Fruit fly (Drosophila melanogaster) whole organism, embryonic: ENCODE measurements around the gene tay.

Source experiments
- Bgb ChIP-seq: fragments of 200-800 bp; sonication (Bioruptor generic); IDR thresholded peaks from 2 replicates; pipeline ENCODE4 v1.3.6; 2022; ENCODE audit warnings: missing biosample characterization, missing genetic modification characterization; ENCODE audit not compliant: partially characterized antibody
- CG10209 ChIP-seq: fragments of 200-800 bp; sonication (Bioruptor generic); optimal IDR thresholded peaks from 3 replicates; lab custom pipeline; 2017; ENCODE audit warnings: missing biosample characterization, mild to moderate bottlenecking, missing genetic modification characterization, missing genetic modification reagents
- CG10431 ChIP-seq: fragments of 200-800 bp; sonication (Bioruptor generic); optimal IDR thresholded peaks from 3 replicates; lab custom pipeline; 2018; ENCODE audit warnings: missing biosample characterization, mild to moderate bottlenecking, missing genetic modification characterization
- CG11085 ChIP-seq: fragments of 200-800 bp; sonication (Bioruptor generic); IDR thresholded peaks from 2 replicates; pipeline ENCODE4 v1.3.6; 2022; ENCODE audit warnings: missing biosample characterization, missing genetic modification characterization
- CG12236 ChIP-seq: fragments of 200-800 bp; sonication (Bioruptor generic); optimal IDR thresholded peaks from 2 replicates; lab custom pipeline; 2016; ENCODE audit warnings: missing biosample characterization, missing genetic modification characterization
- CG13775 ChIP-seq: fragments of 200-800 bp; sonication (Bioruptor generic); optimal IDR thresholded peaks from 3 replicates; lab custom pipeline; 2017; ENCODE audit warnings: missing biosample characterization, mild to moderate bottlenecking, missing genetic modification characterization
- CG15479 ChIP-seq: fragments of 200-800 bp; sonication (Bioruptor generic); optimal IDR thresholded peaks from 3 replicates; lab custom pipeline; 2019; ENCODE audit warnings: missing biosample characterization, mild to moderate bottlenecking, missing genetic modification characterization, moderate library complexity
- CG30020 ChIP-seq: fragments of 200-800 bp; optimal IDR thresholded peaks from 2 replicates; lab custom pipeline; 2019; ENCODE audit warnings: missing biosample characterization, mild to moderate bottlenecking, missing genetic modification characterization, moderate library complexity
- CG31388 ChIP-seq: fragments of 200-800 bp; sonication (Bioruptor generic); optimal IDR thresholded peaks from 2 replicates; lab custom pipeline; 2016; ENCODE audit warnings: missing biosample characterization, missing genetic modification characterization
- CG3163 ChIP-seq: fragments of 200-800 bp; sonication (Bioruptor generic); optimal IDR thresholded peaks from 3 replicates; lab custom pipeline; 2016; ENCODE audit warnings: missing biosample characterization, missing genetic modification characterization
- CG4282 ChIP-seq: fragments of 200-800 bp; sonication (Bioruptor generic); optimal IDR thresholded peaks from 2 replicates; lab custom pipeline; 2016; ENCODE audit warnings: missing biosample characterization, missing genetic modification characterization
- CG5953 ChIP-seq: fragments of 200-800 bp; sonication (Bioruptor generic); IDR thresholded peaks from 2 replicates; pipeline ENCODE4 v1.3.6; 2022; ENCODE audit warnings: missing biosample characterization, missing genetic modification characterization
- CG6254 ChIP-seq: fragments of 200-800 bp; sonication (Bioruptor generic); optimal IDR thresholded peaks from 3 replicates; lab custom pipeline; 2017; ENCODE audit warnings: mild to moderate bottlenecking, missing biosample characterization, missing genetic modification reagents, missing genetic modification characterization
- CG6813 ChIP-seq: fragments of 200-800 bp; sonication (Bioruptor generic); optimal IDR thresholded peaks from 2 replicates; lab custom pipeline; 2017; ENCODE audit warnings: missing biosample characterization, missing genetic modification characterization, mild to moderate bottlenecking, moderate library complexity, missing genetic modification reagents
- CG7928 ChIP-seq: fragments of 200-800 bp; sonication (Bioruptor generic); optimal IDR thresholded peaks from 2 replicates; lab custom pipeline; 2017; ENCODE audit warnings: missing biosample characterization, mild to moderate bottlenecking, missing genetic modification characterization
- CG9817 ChIP-seq: fragments of 200-800 bp; sonication (Bioruptor generic); optimal IDR thresholded peaks from 2 replicates; lab custom pipeline; 2018; ENCODE audit warnings: missing biosample characterization, mild to moderate bottlenecking, missing genetic modification characterization, moderate library complexity
- Dad ChIP-seq: fragments of 200-800 bp; sonication (Bioruptor generic); optimal IDR thresholded peaks from 3 replicates; lab custom pipeline; 2016; ENCODE audit warnings: missing biosample characterization, missing genetic modification characterization
- Eip74EF ChIP-seq, 2 experiments: fragments of 200-800 bp in 1 of 2; fragments of >200 bp in 1 of 2; sonication (Bioruptor generic) in 1 of 2; optimal IDR thresholded peaks; 2 replicates each; lab custom pipeline; 2017 to 2019; ENCODE audit warnings: missing biosample characterization in 2 of 2, missing genetic modification characterization in 2 of 2, mild to moderate bottlenecking in 1 of 2, moderate library complexity in 1 of 2
- GATAe ChIP-seq: fragments of 200-800 bp; sonication (Bioruptor generic); conservative IDR thresholded peaks from 2 replicates; pipeline ENCODE4 v1.3.6; 2022; ENCODE audit warnings: missing biosample characterization, missing genetic modification characterization
- Neu2 ChIP-seq: fragments of 200-800 bp; sonication (Bioruptor generic); optimal IDR thresholded peaks from 3 replicates; lab custom pipeline; 2016; ENCODE audit warnings: missing biosample characterization, missing genetic modification characterization, borderline replicate concordance
- Poxn ChIP-seq: fragments of 200-800 bp; sonication (Bioruptor generic); IDR thresholded peaks from 2 replicates; pipeline ENCODE4 v1.3.6; 2022; ENCODE audit warnings: missing biosample characterization, missing genetic modification characterization
- YL-1 ChIP-seq: fragments of 200-800 bp; sonication (Bioruptor generic); optimal IDR thresholded peaks from 3 replicates; lab custom pipeline; 2017; ENCODE audit warnings: missing biosample characterization, mild to moderate bottlenecking, missing genetic modification characterization
- ac ChIP-seq: fragments of 200-800 bp; sonication (Bioruptor generic); optimal IDR thresholded peaks from 3 replicates; lab custom pipeline; 2017; ENCODE audit warnings: missing biosample characterization, mild to moderate bottlenecking, missing genetic modification characterization
- ase ChIP-seq: fragments of 200-800 bp; sonication (Bioruptor generic); IDR thresholded peaks from 3 replicates; pipeline ENCODE4 v1.3.6; 2022; ENCODE audit warnings: missing biosample characterization, missing genetic modification characterization
- corto ChIP-seq: fragments of 200-800 bp; sonication (Bioruptor generic); optimal IDR thresholded peaks from 2 replicates; lab custom pipeline; 2016; ENCODE audit warnings: missing biosample characterization, mild to moderate bottlenecking, missing genetic modification characterization, moderate library complexity
- dm ChIP-seq: fragments of 200-800 bp; sonication (Bioruptor generic); optimal IDR thresholded peaks from 3 replicates; lab custom pipeline; 2016; ENCODE audit warnings: missing biosample characterization, missing genetic modification characterization
- esg ChIP-seq: fragments of 200-800 bp; sonication (Bioruptor generic); conservative IDR thresholded peaks from 2 replicates; pipeline ENCODE4 v1.3.6; 2022; ENCODE audit warnings: missing biosample characterization, missing genetic modification characterization
- fd64A ChIP-seq: fragments of 200-800 bp; sonication (Bioruptor generic); optimal IDR thresholded peaks from 3 replicates; lab custom pipeline; 2018; ENCODE audit warnings: missing biosample characterization, mild to moderate bottlenecking, missing genetic modification characterization
- gcm ChIP-seq: fragments of 200-800 bp; sonication (Bioruptor generic); optimal IDR thresholded peaks from 2 replicates; lab custom pipeline; 2019; ENCODE audit warnings: missing biosample characterization, mild to moderate bottlenecking, missing genetic modification characterization, moderate library complexity
- gro ChIP-seq: fragments of 200-800 bp; sonication (Bioruptor generic); optimal IDR thresholded peaks from 2 replicates; lab custom pipeline; 2016; ENCODE audit warnings: missing biosample characterization, missing genetic modification characterization
- h ChIP-seq: fragments of >200 bp; optimal IDR thresholded peaks from 2 replicates; lab custom pipeline; 2017
- ham ChIP-seq: fragments of 200-800 bp; sonication (Bioruptor generic); IDR thresholded peaks from 2 replicates; pipeline ENCODE4 v1.3.6; 2022; ENCODE audit warnings: missing biosample characterization, missing genetic modification characterization
- hb ChIP-seq: fragments of 200-800 bp; sonication (Bioruptor generic); IDR thresholded peaks from 3 replicates; pipeline ENCODE4 v1.3.6; 2022; ENCODE audit warnings: missing biosample characterization, missing genetic modification characterization; ENCODE audit not compliant: partially characterized antibody
- ind ChIP-seq: fragments of 200-800 bp; sonication (Bioruptor generic); optimal IDR thresholded peaks from 3 replicates; lab custom pipeline; 2016; ENCODE audit warnings: missing biosample characterization, missing genetic modification characterization
- nau ChIP-seq: fragments of 200-800 bp; sonication (Bioruptor generic); optimal IDR thresholded peaks from 3 replicates; lab custom pipeline; 2017; ENCODE audit warnings: missing biosample characterization, mild to moderate bottlenecking, missing genetic modification characterization, missing genetic modification reagents
- nerfin-2 ChIP-seq: fragments of 200-800 bp; sonication (Bioruptor generic); IDR thresholded peaks from 2 replicates; pipeline ENCODE4 v1.3.6; 2022; ENCODE audit warnings: missing biosample characterization, missing genetic modification characterization; ENCODE audit not compliant: partially characterized antibody
- otp ChIP-seq: fragments of 200-800 bp; sonication (Bioruptor generic); IDR thresholded peaks from 3 replicates; pipeline ENCODE4, ENCODE4 v1.3.6; 2022; ENCODE audit warnings: missing biosample characterization, missing genetic modification characterization
- phol ChIP-seq: fragments of 200-800 bp; sonication (Bioruptor generic); optimal IDR thresholded peaks from 3 replicates; lab custom pipeline; 2018; ENCODE audit warnings: missing biosample characterization, mild to moderate bottlenecking, missing genetic modification characterization, moderate library complexity
- pzg ChIP-seq: fragments of 200-800 bp; sonication (Bioruptor generic); optimal IDR thresholded peaks from 3 replicates; lab custom pipeline; 2018; ENCODE audit warnings: missing biosample characterization, mild to moderate bottlenecking, missing genetic modification characterization, moderate library complexity
- sens ChIP-seq: fragments of 200-800 bp; sonication (Bioruptor generic); peaks from one replicate; lab custom pipeline; 2016; ENCODE audit warnings: missing biosample characterization, missing genetic modification characterization
- seq ChIP-seq: fragments of 200-800 bp; sonication (Bioruptor generic); IDR thresholded peaks from 2 replicates; pipeline ENCODE4 v1.3.6; 2022; ENCODE audit warnings: missing biosample characterization, missing genetic modification characterization
- slou ChIP-seq: fragments of 200-800 bp; sonication (Bioruptor generic); optimal IDR thresholded peaks from 3 replicates; lab custom pipeline; 2016; ENCODE audit warnings: missing biosample characterization, missing genetic modification characterization
- slp2 ChIP-seq: fragments of 200-800 bp; sonication (Bioruptor generic); optimal IDR thresholded peaks from 2 replicates; lab custom pipeline; 2016; ENCODE audit warnings: missing biosample characterization, missing genetic modification characterization
- so ChIP-seq: fragments of 200-800 bp; sonication (Bioruptor generic); IDR thresholded peaks from 3 replicates; pipeline ENCODE4 v1.3.6; 2022; ENCODE audit warnings: missing biosample characterization, missing genetic modification characterization
- tio ChIP-seq: fragments of 200-800 bp; sonication (Bioruptor generic); optimal IDR thresholded peaks from 2 replicates; lab custom pipeline; 2017; ENCODE audit warnings: missing biosample characterization, missing genetic modification characterization, inconsistent platforms
- tll ChIP-seq, 2 experiments: fragments of 200-800 bp in 1 of 2; fragments of >200 bp in 1 of 2; sonication (Bioruptor generic) in 1 of 2; optimal IDR thresholded peaks; 2 replicates each; lab custom pipeline; 2017 to 2019; ENCODE audit warnings: missing biosample characterization in 2 of 2, missing genetic modification characterization in 2 of 2, mild to moderate bottlenecking in 1 of 2, moderate library complexity in 1 of 2
- twi ChIP-seq: fragments of 200-800 bp; optimal IDR thresholded peaks from 2 replicates; lab custom pipeline; 2019; ENCODE audit warnings: missing biosample characterization, mild to moderate bottlenecking, missing genetic modification characterization, moderate library complexity
- wek ChIP-seq: fragments of 200-800 bp; sonication (Bioruptor generic); optimal IDR thresholded peaks from 3 replicates; lab custom pipeline; 2018; ENCODE audit warnings: missing biosample characterization, mild to moderate bottlenecking, missing genetic modification characterization, moderate library complexity
- zen ChIP-seq: fragments of 200-800 bp; sonication (Bioruptor generic); optimal IDR thresholded peaks from 3 replicates; lab custom pipeline; 2018; ENCODE audit warnings: missing biosample characterization, mild to moderate bottlenecking, missing genetic modification characterization, moderate library complexity
- zfh1 ChIP-seq: fragments of 200-800 bp; sonication (Bioruptor generic); IDR thresholded peaks from 3 replicates; pipeline ENCODE4 v1.3.6; 2022; ENCODE audit warnings: missing biosample characterization, missing genetic modification characterization

The tay gene

DNA sequence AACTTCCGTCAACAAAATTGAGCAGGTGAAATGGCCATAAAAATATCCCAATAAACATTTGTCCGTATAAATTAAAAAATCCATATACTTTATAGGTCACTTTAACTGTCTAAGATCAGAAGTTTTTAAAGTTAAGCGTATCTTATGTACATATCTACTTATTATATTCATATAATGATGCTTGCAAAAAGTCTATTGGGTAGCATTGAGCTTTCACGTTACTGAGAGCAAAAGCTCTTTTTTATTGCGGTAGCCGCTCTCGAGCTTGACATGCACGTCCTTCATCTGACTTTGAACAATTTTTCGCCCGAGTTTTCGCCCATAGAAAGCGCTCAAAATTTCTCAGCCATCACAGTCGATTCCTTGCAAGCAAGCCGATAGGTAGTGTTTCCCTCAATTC, 19.2 kb downstream of the tay start, which contains the start of gene Gapdh2 (continued):
- TF ChIP-seq slou: peak; percentile 96
- peak; percentile 99 for TF ChIP-seq seq (GFP tag; lab: Robert Waterston, UW)
- peak; percentile 86 for TF ChIP-seq CG4282 (GFP tag; lab: Kevin White, UChicago)
- TF ChIP-seq corto (GFP tag; lab: Kevin White, UChicago): peak; percentile 100
- TF ChIP-seq ham: peak; percentile 97; the same call in 1 of the 2 replicates
- TF ChIP-seq gcm (GFP tag; lab: Kevin White, UChicago): peak; percentile 99
- peak; percentile 99 for TF ChIP-seq YL-1 (GFP tag; lab: Kevin White, UChicago)
- TF ChIP-seq fd64A: peak; percentile 98
- peak; percentile 96 for TF ChIP-seq CG31388
- TF ChIP-seq tll (GFP tag; optimal IDR thresholded peaks at IDR 0.05; lab: Kevin White, UChicago): peak in 1 of 2 experiments; percentile 57
- peak; percentile 97 for TF ChIP-seq zen (tag; lab: Kevin White, UChicago)
- peak; percentile 98 for TF ChIP-seq CG11085 (GFP tag; lab: Robert Waterston, UW)
- TF ChIP-seq phol: peak; percentile 97
- peak; percentile 94 for TF ChIP-seq CG12236 (GFP tag; lab: Kevin White, UChicago)
- peak; percentile 98 for TF ChIP-seq CG13775 (GFP tag; lab: Kevin White, UChicago)
- peak; percentile 96 for TF ChIP-seq CG6254 (GFP tag; lab: Kevin White, UChicago)
- TF ChIP-seq CG10431 (GFP tag; lab: Kevin White, UChicago): peak; percentile 98
- TF ChIP-seq zfh1 (GFP tag; lab: Robert Waterston, UW): peak; percentile 98
- peak; percentile 99 for TF ChIP-seq CG10209 (GFP tag; lab: Kevin White, UChicago)
- TF ChIP-seq gro (GFP tag; lab: Kevin White, UChicago): peak; percentile 99
- peak; percentile 99 for TF ChIP-seq esg (GFP tag; lab: Robert Waterston, UW)
- peak; percentile 100 for TF ChIP-seq sens (GFP tag; lab: Kevin White, UChicago)
- TF ChIP-seq CG5953 (GFP tag; lab: Robert Waterston, UW): peak; percentile 99
- peak; percentile 99 for TF ChIP-seq otp (GFP tag; lab: Robert Waterston, UW)
- peak; percentile 95 for TF ChIP-seq GATAe (GFP tag; lab: Robert Waterston, UW)
- TF ChIP-seq so (GFP tag; lab: Robert Waterston, UW): peak; percentile 100
- peak; percentile 85 for TF ChIP-seq CG7928 (GFP tag; lab: Kevin White, UChicago)
- TF ChIP-seq wek (GFP tag; lab: Kevin White, UChicago): peak; percentile 96
- TF ChIP-seq dm (GFP tag; lab: Kevin White, UChicago): peak; percentile 91
- TF ChIP-seq CG15479 (GFP tag; lab: Kevin White, UChicago): peak; percentile 10
- 0 out of 2 replicates have a peak, but pooled peaks have one; percentile 9 for TF ChIP-seq Bgb (GFP tag; lab: Robert Waterston, UW)
- TF ChIP-seq h (lab: Kevin White, UChicago): no peak
- TF ChIP-seq Dad (GFP tag; lab: Kevin White, UChicago): peak; percentile 98
- peak; percentile 100 for TF ChIP-seq CG6813 (GFP tag; lab: Kevin White, UChicago)
- TF ChIP-seq twi (tag; lab: Kevin White, UChicago): peak; percentile 96
- peak; percentile 97 for TF ChIP-seq tio
- peak; percentile 87 for TF ChIP-seq ac
- TF ChIP-seq Poxn (GFP tag; lab: Robert Waterston, UW): peak; percentile 96
- peak; percentile 98 for TF ChIP-seq ind (GFP tag; lab: Kevin White, UChicago)
- TF ChIP-seq ase (GFP tag; lab: Robert Waterston, UW): peak; percentile 99
- peak; percentile 90 for TF ChIP-seq CG30020 (tag; lab: Kevin White, UChicago)
- TF ChIP-seq pzg (GFP tag; lab: Kevin White, UChicago): peak; percentile 48
- peak; percentile 99 for TF ChIP-seq CG9817 (tag; lab: Kevin White, UChicago)
- no peak for TF ChIP-seq hb (GFP tag; lab: Robert Waterston, UW)
- TF ChIP-seq Eip74EF (GFP tag; optimal IDR thresholded peaks at IDR 0.05; lab: Kevin White, UChicago): peak in 1 of 2 experiments; percentile 100
- TF ChIP-seq CG3163 (GFP tag; lab: Kevin White, UChicago): peak; percentile 77
- TF ChIP-seq nerfin-2: no peak
- TF ChIP-seq Neu2 (GFP tag; lab: Kevin White, UChicago): peak; percentile 81
- TF ChIP-seq nau (GFP tag; lab: Kevin White, UChicago): peak; percentile 100
- peak; percentile 95 for TF ChIP-seq slp2 (GFP tag; lab: Kevin White, UChicago)
